Worm (Caenorhabditis elegans) whole organism, L1 larva: Measurements from ENCODE around the gene F52C12.2.
A peak's percentile ranks its signal among the peaks of the same experiment; 100 is the strongest.

Source experiments
- C04F5.9 ChIP-seq: sonication (generic microtip); optimal IDR thresholded peaks from 2 replicates; lab custom pipeline; 2016; ENCODE audit warnings: missing genetic modification characterization, missing compliant biosample characterization
- C16A3.4 ChIP-seq: fragments of 150-350 bp; optimal IDR thresholded peaks from 2 replicates; lab custom pipeline; 2014; ENCODE audit warnings: missing biosample characterization, missing genetic modification characterization
- C34B4.2 ChIP-seq: sonication (generic microtip); optimal IDR thresholded peaks from 2 replicates; lab custom pipeline; 2017; ENCODE audit warnings: mild to moderate bottlenecking, missing genetic modification characterization, missing compliant biosample characterization
- F16B12.6 ChIP-seq: fragments of 150-350 bp; optimal IDR thresholded peaks from 2 replicates; lab custom pipeline; 2014; ENCODE audit warnings: missing biosample characterization, missing genetic modification characterization
- aha-1 ChIP-seq: fragments of 150-350 bp; optimal IDR thresholded peaks from 2 replicates; lab custom pipeline; 2014; ENCODE audit warnings: missing biosample characterization, missing genetic modification characterization
- alr-1 ChIP-seq: fragments of 200-800 bp; sonication (Bioruptor generic); optimal IDR thresholded peaks from 2 replicates; lab custom pipeline; 2018; ENCODE audit warnings: borderline replicate concordance, mild to moderate bottlenecking, missing genetic modification characterization, missing compliant biosample characterization
- aly-2 ChIP-seq: fragments of 150-350 bp; optimal IDR thresholded peaks from 2 replicates; lab custom pipeline; 2014; ENCODE audit warnings: missing biosample characterization, missing genetic modification characterization
- ama-1 ChIP-seq: fragments of 150-350 bp; optimal IDR thresholded peaks from 2 replicates; lab custom pipeline; 2014
- blmp-1 ChIP-seq: fragments of 150-350 bp; optimal IDR thresholded peaks from 2 replicates; lab custom pipeline; 2014; ENCODE audit warnings: missing biosample characterization, missing genetic modification characterization
- ceh-8 ChIP-seq: fragments of 200-800 bp; sonication (Bioruptor generic); optimal IDR thresholded peaks from 2 replicates; lab custom pipeline; 2018; ENCODE audit warnings: mild to moderate bottlenecking, missing genetic modification characterization, moderate library complexity, missing compliant biosample characterization
- ceh-82 ChIP-seq, 3 experiments: fragments of 150-350 bp in 1 of 3; sonication (generic microtip) in 2 of 3; optimal IDR thresholded peaks; 2 replicates each; lab custom pipeline; 2014 to 2017; ENCODE audit warnings: missing biosample characterization in 3 of 3, missing genetic modification characterization in 3 of 3
- ceh-88 ChIP-seq: fragments of 200-800 bp; sonication (Bioruptor generic); IDR thresholded peaks from 2 replicates; pipeline ENCODE4 v1.3.6; 2022; ENCODE audit warnings: missing genetic modification characterization, missing compliant biosample characterization
- ces-1 ChIP-seq: fragments of 150-350 bp; optimal IDR thresholded peaks from 2 replicates; lab custom pipeline; 2014; ENCODE audit warnings: missing biosample characterization, missing genetic modification reagents, missing genetic modification characterization
- dpl-1 ChIP-seq, 3 experiments: fragments of 150-350 bp in 2 of 3; sonication (generic microtip) in 1 of 3; optimal IDR thresholded peaks; 2 replicates each; lab custom pipeline; 2014 to 2017; ENCODE audit warnings: missing biosample characterization in 3 of 3, missing genetic modification characterization in 3 of 3, missing genetic modification reagents in 3 of 3
- efl-1 ChIP-seq, 4 experiments: fragments of 150-350 bp; optimal IDR thresholded peaks in 3 of 4; peaks in 1 of 4; 1 replicate in 1 of 4; 2 replicates in 3 of 4; lab custom pipeline; 2014; ENCODE audit warnings: missing biosample characterization in 2 of 4, missing genetic modification characterization in 2 of 4, missing genetic modification reagents in 2 of 4
- efl-3 ChIP-seq: fragments of 200-800 bp; sonication (Bioruptor generic); optimal IDR thresholded peaks from 2 replicates; lab custom pipeline; 2018; ENCODE audit warnings: mild to moderate bottlenecking, missing genetic modification characterization, missing compliant biosample characterization
- egl-13 ChIP-seq: sonication (generic microtip); optimal IDR thresholded peaks from 2 replicates; lab custom pipeline; 2016; ENCODE audit warnings: missing genotype, missing genetic modification reagents, missing genetic modification characterization, missing compliant biosample characterization
- elt-3 ChIP-seq, 6 experiments: fragments of 150-350 bp in 1 of 6; sonication (generic microtip); optimal IDR thresholded peaks; 2 replicates each; lab custom pipeline; 2017 to 2018; ENCODE audit warnings: missing biosample characterization in 6 of 6, missing genetic modification characterization in 6 of 6, inconsistent platforms in 1 of 6
- ets-5 ChIP-seq: fragments of 200-800 bp; sonication (Bioruptor generic); IDR thresholded peaks from 2 replicates; pipeline ENCODE4 v1.3.6; 2022; ENCODE audit warnings: missing genetic modification characterization, missing compliant biosample characterization
- fkh-10 ChIP-seq: sonication (generic microtip); optimal IDR thresholded peaks from 2 replicates; lab custom pipeline; 2017; ENCODE audit warnings: missing biosample characterization, missing genetic modification reagents, missing genetic modification characterization
- fkh-8 ChIP-seq: sonication (generic microtip); optimal IDR thresholded peaks from 2 replicates; lab custom pipeline; 2016; ENCODE audit warnings: mild to moderate bottlenecking, missing genetic modification characterization, missing compliant biosample characterization
- fos-1 ChIP-seq: fragments of 150-350 bp; optimal IDR thresholded peaks from 2 replicates; lab custom pipeline; 2014; ENCODE audit warnings: missing biosample characterization, missing genetic modification characterization
- hlh-17 ChIP-seq: fragments of 200-800 bp; sonication (Bioruptor generic); optimal IDR thresholded peaks from 2 replicates; lab custom pipeline; 2018; ENCODE audit warnings: missing genetic modification characterization, mild to moderate bottlenecking, missing compliant biosample characterization, moderate library complexity, borderline replicate concordance
- irx-1 ChIP-seq: sonication (generic microtip); optimal IDR thresholded peaks from 2 replicates; lab custom pipeline; 2016; ENCODE audit warnings: missing genetic modification characterization, missing compliant biosample characterization
- isw-1 ChIP-seq: fragments of 200-800 bp; sonication (Bioruptor generic); IDR thresholded peaks from 2 replicates; pipeline ENCODE4 v1.3.6; 2022; ENCODE audit warnings: missing genetic modification characterization, missing compliant biosample characterization
- lin-14 ChIP-seq: fragments of 200-800 bp; sonication (Bioruptor generic); optimal IDR thresholded peaks from 2 replicates; lab custom pipeline; 2018; ENCODE audit warnings: mild to moderate bottlenecking, missing genetic modification characterization, moderate library complexity, missing compliant biosample characterization
- lin-15B ChIP-seq: fragments of 150-350 bp; sonication (generic microtip); optimal IDR thresholded peaks from 3 replicates; lab custom pipeline; 2014; ENCODE audit warnings: missing biosample characterization, missing genetic modification characterization
- lin-35 ChIP-seq, 2 experiments: fragments of 150-350 bp; optimal IDR thresholded peaks; 2 replicates each; lab custom pipeline; 2014; ENCODE audit warnings: missing biosample characterization in 2 of 2, missing genetic modification characterization in 2 of 2, missing genetic modification reagents in 2 of 2
- lir-3 ChIP-seq: sonication (generic microtip); optimal IDR thresholded peaks from 2 replicates; lab custom pipeline; 2016; ENCODE audit warnings: mild to moderate bottlenecking, missing genetic modification characterization, moderate library complexity, missing compliant biosample characterization; ENCODE audit not compliant: poor library complexity
- lsy-2 ChIP-seq, 2 experiments: fragments of 150-350 bp; optimal IDR thresholded peaks; 2 replicates each; lab custom pipeline; 2014; ENCODE audit warnings: missing biosample characterization in 2 of 2, missing genetic modification characterization in 2 of 2
- mep-1 ChIP-seq: fragments of 150-350 bp; optimal IDR thresholded peaks from 2 replicates; lab custom pipeline; 2014; ENCODE audit warnings: missing biosample characterization, missing genetic modification characterization
- nhr-11 ChIP-seq: fragments of 150-350 bp; optimal IDR thresholded peaks from 2 replicates; lab custom pipeline; 2014; ENCODE audit warnings: missing biosample characterization, missing genetic modification characterization
- nhr-12 ChIP-seq: sonication (generic microtip); optimal IDR thresholded peaks from 2 replicates; lab custom pipeline; 2017; ENCODE audit warnings: missing biosample characterization, missing genetic modification characterization
- nhr-20 ChIP-seq: sonication (generic microtip); optimal IDR thresholded peaks from 2 replicates; lab custom pipeline; 2016; ENCODE audit warnings: mild to moderate bottlenecking, missing genetic modification characterization, missing compliant biosample characterization
- nhr-47 ChIP-seq: sonication (generic microtip); optimal IDR thresholded peaks from 2 replicates; lab custom pipeline; 2016; ENCODE audit warnings: mild to moderate bottlenecking, missing genetic modification characterization, moderate library complexity, missing compliant biosample characterization
- nhr-71 ChIP-seq: sonication (generic microtip); optimal IDR thresholded peaks from 2 replicates; lab custom pipeline; 2016; ENCODE audit warnings: mild to moderate bottlenecking, missing genetic modification characterization, moderate library complexity, missing compliant biosample characterization
- nhr-76 ChIP-seq: sonication (generic microtip); optimal IDR thresholded peaks from 2 replicates; lab custom pipeline; 2017; ENCODE audit warnings: missing biosample characterization, missing genetic modification characterization
- nhr-77 ChIP-seq: fragments of 150-350 bp; optimal IDR thresholded peaks from 2 replicates; lab custom pipeline; 2014; ENCODE audit warnings: missing biosample characterization, missing genetic modification characterization
- nhr-84 ChIP-seq: sonication (generic microtip); optimal IDR thresholded peaks from 2 replicates; lab custom pipeline; 2017; ENCODE audit warnings: missing biosample characterization, missing genetic modification characterization
- nhr-85 ChIP-seq: sonication (generic microtip); peaks from one replicate; lab custom pipeline; 2016; ENCODE audit warnings: missing genetic modification characterization, inconsistent platforms, missing compliant biosample characterization
- nhr-90 ChIP-seq: sonication (generic microtip); optimal IDR thresholded peaks from 2 replicates; lab custom pipeline; 2016; ENCODE audit warnings: mild to moderate bottlenecking, missing genetic modification characterization, missing compliant biosample characterization; ENCODE audit not compliant: poor library complexity
- pag-3 ChIP-seq: sonication (generic microtip); optimal IDR thresholded peaks from 2 replicates; lab custom pipeline; 2017; ENCODE audit warnings: missing genetic modification characterization, mild to moderate bottlenecking, missing compliant biosample characterization, antibody characterized with exemption, borderline replicate concordance; ENCODE audit not compliant: insufficient read depth
- pax-3 ChIP-seq: fragments of 200-800 bp; sonication (Bioruptor generic); optimal IDR thresholded peaks from 2 replicates; lab custom pipeline; 2018; ENCODE audit warnings: mild to moderate bottlenecking, missing genetic modification characterization, moderate library complexity, missing compliant biosample characterization
- pqm-1 ChIP-seq: sonication (generic microtip); optimal IDR thresholded peaks from 3 replicates; lab custom pipeline; 2017; ENCODE audit warnings: missing biosample characterization, missing genetic modification characterization
- rnt-1 ChIP-seq: sonication (generic microtip); optimal IDR thresholded peaks from 2 replicates; lab custom pipeline; 2016; ENCODE audit warnings: mild to moderate bottlenecking, missing genetic modification characterization, moderate library complexity, missing compliant biosample characterization
- tbx-2 ChIP-seq: sonication (generic microtip); optimal IDR thresholded peaks from 2 replicates; lab custom pipeline; 2016; ENCODE audit warnings: missing genetic modification characterization, missing compliant biosample characterization
- tlp-1 ChIP-seq: fragments of 150-350 bp; optimal IDR thresholded peaks from 2 replicates; lab custom pipeline; 2014; ENCODE audit warnings: missing biosample characterization, missing genetic modification characterization
- unc-130 ChIP-seq: fragments of 150-350 bp; optimal IDR thresholded peaks from 2 replicates; lab custom pipeline; 2017; ENCODE audit warnings: missing biosample characterization, missing genetic modification characterization, inconsistent platforms
- unc-30 ChIP-seq: sonication (generic microtip); optimal IDR thresholded peaks from 2 replicates; lab custom pipeline; 2017; ENCODE audit warnings: missing biosample characterization, missing genetic modification characterization
- unc-62 ChIP-seq: fragments of 150-350 bp; optimal IDR thresholded peaks from 2 replicates; lab custom pipeline; 2014; ENCODE audit warnings: missing biosample characterization, missing genetic modification reagents, missing genetic modification characterization
- xbp-1 ChIP-seq: sonication (generic microtip); optimal IDR thresholded peaks from 2 replicates; lab custom pipeline; 2016; ENCODE audit warnings: missing genetic modification characterization, missing compliant biosample characterization
- zag-1 ChIP-seq: fragments of 150-350 bp; optimal IDR thresholded peaks from 2 replicates; lab custom pipeline; 2014; ENCODE audit warnings: missing biosample characterization, missing genetic modification characterization
- ztf-11 ChIP-seq, 2 experiments: sonication (generic microtip); optimal IDR thresholded peaks; 2 replicates each; lab custom pipeline; 2016 to 2017; ENCODE audit warnings: missing genetic modification characterization in 2 of 2, missing biosample characterization in 1 of 2, missing compliant biosample characterization in 1 of 2
- ztf-4 ChIP-seq: fragments of 150-350 bp; optimal IDR thresholded peaks from 2 replicates; lab custom pipeline; 2014; ENCODE audit warnings: missing biosample characterization, missing genetic modification characterization

F52C12.2 gene

ce11 chrIV:1911273-1911672 lies 42.1 kb upstream of the F52C12.2 start:
- TF ChIP-seq nhr-90 (tag; lab: Kevin White, UChicago), result no peak
- TF ChIP-seq nhr-85 (tag; lab: Kevin White, UChicago), result peak; percentile 96
- TF ChIP-seq lir-3 (tag; lab: Kevin White, UChicago), result no peak
- no peak for TF ChIP-seq ces-1 (GFP tag; lab: Kevin White, UChicago)
- TF ChIP-seq unc-62 (GFP tag; lab: Kevin White, UChicago), result no peak
- TF ChIP-seq irx-1 (tag; lab: Kevin White, UChicago), result peak; percentile 16
- TF ChIP-seq aha-1, result no peak
- TF ChIP-seq C16A3.4 (tag; lab: Kevin White, UChicago), result no peak
- TF ChIP-seq ceh-82 (tag; optimal IDR thresholded peaks at IDR 0.05; lab: Kevin White, UChicago), result no peak
- no peak for TF ChIP-seq nhr-84 (tag; lab: Kevin White, UChicago)
- TF ChIP-seq lin-35 (GFP tag; optimal IDR thresholded peaks at IDR 0.05; lab: Kevin White, UChicago), result no peak
- no peak for TF ChIP-seq lsy-2 (tag; optimal IDR thresholded peaks at IDR 0.05; lab: Kevin White, UChicago)
- TF ChIP-seq nhr-47, result no peak
- no peak for TF ChIP-seq ama-1 (lab: Kevin White, UChicago)
- no peak for TF ChIP-seq lin-15B (tag; lab: Kevin White, UChicago)
- TF ChIP-seq nhr-12 (tag; lab: Kevin White, UChicago), result no peak
- peak; percentile 80 for TF ChIP-seq lin-14 (GFP tag; lab: Kevin White, UChicago)
- TF ChIP-seq egl-13, result no peak
- TF ChIP-seq pax-3 (tag; lab: Kevin White, UChicago), result no peak
- TF ChIP-seq nhr-76 (tag; lab: Kevin White, UChicago), result no peak
- TF ChIP-seq alr-1 (tag; lab: Kevin White, UChicago), result no peak
- TF ChIP-seq dpl-1 (GFP tag; optimal IDR thresholded peaks at IDR 0.05; lab: Kevin White, UChicago), result no peak
- TF ChIP-seq efl-1 (optimal IDR thresholded peaks at IDR 0.05; lab: Kevin White, UChicago), result no peak
- TF ChIP-seq efl-1 (GFP tag; optimal IDR thresholded peaks at IDR 0.05 in 1 of 2; lab: Kevin White, UChicago), result no peak
- TF ChIP-seq nhr-11 (tag; lab: Kevin White, UChicago), result no peak
- no peak for TF ChIP-seq tlp-1 (tag; lab: Kevin White, UChicago)
- peak; percentile 17 for TF ChIP-seq nhr-20 (tag; lab: Kevin White, UChicago)
- TF ChIP-seq efl-3 (GFP tag; lab: Kevin White, UChicago), result peak; percentile 78
- TF ChIP-seq fkh-10 (GFP tag; lab: Kevin White, UChicago), result no peak
- TF ChIP-seq pqm-1, result no peak
- peak; percentile 45 for TF ChIP-seq blmp-1 (tag; lab: Kevin White, UChicago)
- TF ChIP-seq ztf-4 (tag; lab: Kevin White, UChicago), result no peak
- no peak for TF ChIP-seq F16B12.6 (tag; lab: Kevin White, UChicago)
- TF ChIP-seq zag-1 (tag; lab: Kevin White, UChicago), result no peak
- TF ChIP-seq elt-3 (tag; optimal IDR thresholded peaks at IDR 0.05; lab: Kevin White, UChicago), result no peak
- TF ChIP-seq ceh-8 (GFP tag; lab: Kevin White, UChicago), result no peak
- TF ChIP-seq rnt-1 (tag; lab: Kevin White, UChicago), result no peak
- peak; percentile 10 for TF ChIP-seq nhr-71 (tag; lab: Kevin White, UChicago)
- no peak for TF ChIP-seq C34B4.2 (tag; lab: Kevin White, UChicago)
- no peak for TF ChIP-seq nhr-77
- no peak for TF ChIP-seq unc-130
- TF ChIP-seq xbp-1 (tag; lab: Kevin White, UChicago), result no peak
- TF ChIP-seq isw-1 (GFP tag; lab: Robert Waterston, UW), result no peak
- no peak for TF ChIP-seq mep-1 (tag; lab: Kevin White, UChicago)
- no peak for TF ChIP-seq pag-3
- TF ChIP-seq fkh-8, result no peak
- no peak for TF ChIP-seq fos-1 (tag; lab: Kevin White, UChicago)
- TF ChIP-seq aly-2, result no peak
- no peak for TF ChIP-seq unc-30 (tag; lab: Kevin White, UChicago)
- TF ChIP-seq C04F5.9 (tag; lab: Kevin White, UChicago), result no peak
- no peak for TF ChIP-seq ztf-11 (tag; optimal IDR thresholded peaks at IDR 0.05; lab: Kevin White, UChicago)
- TF ChIP-seq hlh-17 (GFP tag; lab: Kevin White, UChicago), result no peak
- TF ChIP-seq ets-5 (GFP tag; lab: Robert Waterston, UW), result no peak
- TF ChIP-seq tbx-2 (tag; lab: Kevin White, UChicago), result no peak
- no peak for TF ChIP-seq ceh-88 (GFP tag; lab: Robert Waterston, UW)
